Worm (Caenorhabditis elegans) whole organism, L4 larva: ENCODE measurements around the gene Y54G11A.1.

Experiments used
- F26F4.8 ChIP-seq: fragments of 200-800 bp; sonication (Bioruptor generic); conservative IDR thresholded peaks from 2 replicates; pipeline ENCODE4 v1.3.6; 2022; ENCODE audit warnings: missing genetic modification characterization, missing compliant biosample characterization
- F49E8.2 ChIP-seq: sonication (generic microtip); optimal IDR thresholded peaks from 2 replicates; lab custom pipeline; 2016; ENCODE audit warnings: missing compliant biosample characterization, mild to moderate bottlenecking, missing genetic modification characterization, borderline replicate concordance
- R02D3.7 ChIP-seq: fragments of 150-350 bp; sonication (generic microtip); optimal IDR thresholded peaks from 3 replicates; lab custom pipeline; 2014; ENCODE audit warnings: missing biosample characterization, missing genetic modification characterization
- T26A8.4 ChIP-seq: fragments of 200-800 bp; sonication (Bioruptor generic); IDR thresholded peaks from 2 replicates; pipeline ENCODE4 v1.3.6; 2022; ENCODE audit warnings: missing genetic modification characterization, missing compliant biosample characterization
- Y48G9A.11 ChIP-seq: fragments of 200-800 bp; sonication (Bioruptor generic); IDR thresholded peaks from 2 replicates; pipeline ENCODE4 v1.3.6; 2022; ENCODE audit warnings: missing genetic modification reagents, missing genetic modification characterization, missing compliant biosample characterization
- Y5F2A.4 ChIP-seq: fragments of 200-800 bp; sonication (Bioruptor generic); optimal IDR thresholded peaks from 2 replicates; lab custom pipeline; 2018; ENCODE audit warnings: mild to moderate bottlenecking, missing genetic modification characterization, missing compliant biosample characterization
- ZK546.5 ChIP-seq, 2 experiments: sonication (generic microtip); optimal IDR thresholded peaks; 2 replicates each; lab custom pipeline; 2017; ENCODE audit warnings: missing biosample characterization in 2 of 2, missing genetic modification characterization in 2 of 2
- aha-1 ChIP-seq: fragments of 150-350 bp; peaks from one replicate; lab custom pipeline; 2014; ENCODE audit warnings: missing biosample characterization, missing genetic modification characterization
- aly-2 ChIP-seq: sonication (generic microtip); optimal IDR thresholded peaks from 2 replicates; lab custom pipeline; 2018; ENCODE audit warnings: missing biosample characterization, missing genetic modification characterization
- ceh-44 ChIP-seq: fragments of 200-800 bp; sonication (Bioruptor generic); IDR thresholded peaks from 2 replicates; pipeline ENCODE4 v1.3.6; 2022; ENCODE audit warnings: missing genetic modification reagents, missing genetic modification characterization, missing compliant biosample characterization
- daf-16 ChIP-seq, 3 experiments: sonication (generic microtip); optimal IDR thresholded peaks; 2 replicates each; lab custom pipeline; 2016 to 2017; ENCODE audit warnings: missing genetic modification characterization in 3 of 3, missing genetic modification reagents in 3 of 3, mild to moderate bottlenecking in 2 of 3, missing compliant biosample characterization in 2 of 3, missing biosample characterization in 1 of 3, moderate library complexity in 1 of 3
- daf-8 ChIP-seq: fragments of 200-800 bp; sonication (Bioruptor generic); IDR thresholded peaks from 2 replicates; pipeline ENCODE4 v1.3.6; 2022; ENCODE audit warnings: missing genetic modification characterization, missing compliant biosample characterization
- dmd-9 ChIP-seq: fragments of 200-800 bp; sonication (Bioruptor generic); IDR thresholded peaks from 2 replicates; pipeline ENCODE4 v1.3.6; 2022; ENCODE audit warnings: missing genetic modification reagents, missing genetic modification characterization, missing compliant biosample characterization
- duxl-1 ChIP-seq: sonication (generic microtip); optimal IDR thresholded peaks from 2 replicates; lab custom pipeline; 2016; ENCODE audit warnings: mild to moderate bottlenecking, missing genetic modification characterization, moderate library complexity, missing compliant biosample characterization; ENCODE audit not compliant: poor library complexity
- fos-1 ChIP-seq: fragments of 150-350 bp; optimal IDR thresholded peaks from 2 replicates; lab custom pipeline; 2014; ENCODE audit warnings: missing biosample characterization, missing genetic modification characterization
- hlh-30 ChIP-seq: sonication (generic microtip); optimal IDR thresholded peaks from 2 replicates; lab custom pipeline; 2017; ENCODE audit warnings: antibody characterized with exemption, mild to moderate bottlenecking, missing genetic modification characterization, missing compliant biosample characterization; ENCODE audit not compliant: insufficient read depth
- jun-1 ChIP-seq: fragments of 150-350 bp; optimal IDR thresholded peaks from 2 replicates; lab custom pipeline; 2014; ENCODE audit warnings: missing biosample characterization, missing genetic modification reagents, missing genetic modification characterization
- lin-1 ChIP-seq: fragments of 200-800 bp; sonication (Bioruptor generic); IDR thresholded peaks from 2 replicates; pipeline ENCODE4 v1.3.6; 2022; ENCODE audit warnings: missing genetic modification reagents, missing genetic modification characterization, missing compliant biosample characterization
- madf-5 ChIP-seq, 2 experiments: fragments of 200-800 bp; sonication (Bioruptor generic); IDR thresholded peaks; 2 replicates each; pipeline ENCODE4 v1.3.6; 2022; ENCODE audit warnings: missing compliant biosample characterization in 2 of 2, missing genetic modification characterization in 2 of 2
- mep-1 ChIP-seq: fragments of 150-350 bp; sonication (generic microtip); optimal IDR thresholded peaks from 3 replicates; lab custom pipeline; 2014; ENCODE audit warnings: missing biosample characterization, missing genetic modification characterization
- mes-2 ChIP-seq: sonication (generic microtip); optimal IDR thresholded peaks from 2 replicates; lab custom pipeline; 2016; ENCODE audit warnings: missing genotype, mild to moderate bottlenecking, missing genetic modification characterization, missing compliant biosample characterization; ENCODE audit not compliant: poor library complexity, severe bottlenecking
- mxl-3 ChIP-seq: fragments of 200-800 bp; sonication (Bioruptor generic); optimal IDR thresholded peaks from 2 replicates; lab custom pipeline; 2018; ENCODE audit warnings: mild to moderate bottlenecking, missing genetic modification characterization, missing compliant biosample characterization
- nhr-111 ChIP-seq: fragments of 200-800 bp; sonication (Bioruptor generic); optimal IDR thresholded peaks from 2 replicates; lab custom pipeline; 2018; ENCODE audit warnings: mild to moderate bottlenecking, missing genetic modification characterization, missing compliant biosample characterization
- nhr-237 ChIP-seq: sonication (generic microtip); optimal IDR thresholded peaks from 2 replicates; lab custom pipeline; 2017; ENCODE audit warnings: missing biosample characterization, missing genetic modification characterization
- nhr-41 ChIP-seq: fragments of 200-800 bp; sonication (Bioruptor generic); IDR thresholded peaks from 2 replicates; pipeline ENCODE4 v1.3.6; 2022; ENCODE audit warnings: missing genetic modification reagents, missing genetic modification characterization, missing compliant biosample characterization
- nhr-6 ChIP-seq: fragments of 150-350 bp; optimal IDR thresholded peaks from 2 replicates; lab custom pipeline; 2014; ENCODE audit warnings: missing biosample characterization, missing genetic modification characterization
- nhr-76 ChIP-seq: fragments of 150-350 bp; optimal IDR thresholded peaks from 2 replicates; lab custom pipeline; 2014; ENCODE audit warnings: missing biosample characterization, missing genetic modification characterization
- php-3 ChIP-seq: fragments of 200-800 bp; sonication (Bioruptor generic); IDR thresholded peaks from 2 replicates; pipeline ENCODE4 v1.3.6; 2022; ENCODE audit warnings: missing genetic modification reagents, missing genetic modification characterization, missing compliant biosample characterization
- pqm-1 ChIP-seq: sonication (generic microtip); optimal IDR thresholded peaks from 2 replicates; lab custom pipeline; 2017; ENCODE audit warnings: missing biosample characterization, missing genetic modification characterization
- set-16 ChIP-seq: fragments of 200-800 bp; sonication (Bioruptor generic); IDR thresholded peaks from 2 replicates; pipeline ENCODE4 v1.3.6; 2022; ENCODE audit warnings: missing genetic modification reagents, missing genetic modification characterization, missing compliant biosample characterization
- spr-1 ChIP-seq: sonication (generic microtip); optimal IDR thresholded peaks from 2 replicates; lab custom pipeline; 2016; ENCODE audit warnings: mild to moderate bottlenecking, missing genetic modification characterization, missing compliant biosample characterization
- unc-130 ChIP-seq: sonication (generic microtip); optimal IDR thresholded peaks from 2 replicates; lab custom pipeline; 2016; ENCODE audit warnings: missing genetic modification reagents, missing genetic modification characterization, missing compliant biosample characterization
- zag-1 ChIP-seq: fragments of 150-350 bp; optimal IDR thresholded peaks from 2 replicates; lab custom pipeline; 2014; ENCODE audit warnings: missing biosample characterization, missing genetic modification characterization
- zip-11 ChIP-seq: fragments of 200-800 bp; sonication (Bioruptor generic); IDR thresholded peaks from 2 replicates; pipeline ENCODE4 v1.3.6; 2022; ENCODE audit warnings: missing genetic modification characterization, missing compliant biosample characterization
- ztf-11 ChIP-seq: fragments of 150-350 bp; optimal IDR thresholded peaks from 2 replicates; lab custom pipeline; 2014; ENCODE audit warnings: missing biosample characterization, missing genetic modification characterization

The Y54G11A.1 gene

DNA sequence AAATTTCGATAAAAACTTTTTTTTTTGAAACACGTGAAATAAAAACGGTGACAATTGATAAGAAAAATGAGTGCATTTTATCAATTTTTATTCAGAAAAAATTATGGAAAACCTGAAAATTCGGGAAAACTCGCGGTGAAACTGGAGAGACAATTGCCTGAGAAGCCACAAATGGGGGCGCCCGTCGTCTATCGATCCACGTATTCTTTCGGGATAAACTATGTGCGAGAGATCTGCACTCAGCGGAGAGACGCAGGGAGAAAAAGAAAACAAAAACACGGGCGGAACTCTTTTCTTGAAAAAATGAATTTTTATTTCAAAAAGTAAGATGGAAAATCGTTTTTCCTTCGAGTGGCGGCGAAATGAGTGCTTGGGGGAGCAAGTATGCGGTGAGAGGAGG, 35.1 kb downstream of the Y54G11A.1 start, which contains the start of gene men-1:
Gene men-1 (minus strand): TSS at position 242 of the 400 bp plus-strand sequence.
- no peak for TF ChIP-seq nhr-6 (tag; lab: Kevin White, UChicago)
- no peak for TF ChIP-seq daf-16 (GFP tag; optimal IDR thresholded peaks at IDR 0.05; lab: Kevin White, UChicago)
- TF ChIP-seq daf-16 (tag; optimal IDR thresholded peaks at IDR 0.05; lab: Kevin White, UChicago) = peak; percentile 20
- TF ChIP-seq ZK546.5 (tag; optimal IDR thresholded peaks at IDR 0.05; lab: Kevin White, UChicago) = no peak
- TF ChIP-seq php-3 (GFP tag; lab: Robert Waterston, UW) = no peak
- TF ChIP-seq hlh-30 (tag; lab: Kevin White, UChicago) = peak; percentile 22
- peak; percentile 86 for TF ChIP-seq aha-1 (tag; lab: Kevin White, UChicago)
- no peak for TF ChIP-seq madf-5 (GFP tag; IDR thresholded peaks at IDR 0.05; lab: Robert Waterston, UW)
- TF ChIP-seq jun-1 = no peak
- TF ChIP-seq, all 104 proteins: peak for 3

DNA sequence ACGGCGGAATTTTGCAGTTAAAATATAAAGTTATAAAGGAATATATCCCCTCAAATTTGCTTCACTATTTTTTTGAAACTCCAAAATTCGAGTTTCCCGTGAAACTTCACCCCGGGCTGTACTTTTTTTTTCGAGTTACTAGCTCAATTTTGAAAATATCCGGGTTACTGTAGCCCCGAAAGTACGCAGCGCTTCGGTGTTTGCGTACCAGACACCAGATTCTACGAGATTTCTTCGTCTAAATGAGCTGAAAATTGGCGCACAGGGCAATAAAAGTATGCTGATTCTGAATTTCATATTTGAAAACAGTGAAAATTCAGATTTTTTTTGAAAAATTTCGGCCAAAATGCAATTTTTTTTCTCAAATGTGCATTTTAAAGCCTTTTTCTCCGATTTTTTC, 38.1 kb downstream of the Y54G11A.1 start:
- TF ChIP-seq ZK546.5 (tag; optimal IDR thresholded peaks at IDR 0.05; lab: Kevin White, UChicago) (no peak), R02D3.7 (tag; lab: Kevin White, UChicago) (no peak), aha-1 (tag; lab: Kevin White, UChicago) (peak; percentile 92), ztf-11 (tag; lab: Kevin White, UChicago) (no peak), fos-1 (tag; lab: Kevin White, UChicago) (no peak), nhr-237 (tag; lab: Kevin White, UChicago) (no peak)
- TF ChIP-seq, all 104 proteins: peak for 1

DNA sequence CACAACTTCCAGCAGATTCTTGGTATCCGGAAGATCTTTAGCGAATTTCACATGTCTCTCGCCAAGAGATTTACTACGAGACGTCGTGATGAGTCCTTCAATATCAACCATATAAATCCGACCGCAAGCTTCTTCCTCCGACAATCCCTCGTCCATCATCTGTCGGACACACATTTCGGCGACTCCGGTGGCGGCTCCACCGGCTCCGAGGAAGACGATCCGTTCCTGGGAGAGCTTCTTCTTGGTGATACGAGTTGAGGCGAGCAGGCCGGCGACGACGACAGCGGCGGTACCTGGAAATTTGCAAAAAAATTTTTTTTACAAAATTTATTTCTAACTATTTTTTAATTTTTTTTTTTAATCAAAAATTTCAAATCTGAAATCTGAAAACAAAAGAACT, 38.9 kb downstream of the Y54G11A.1 start:
- TF ChIP-seq madf-5 (GFP tag; IDR thresholded peaks at IDR 0.05; lab: Robert Waterston, UW) = no peak
- TF ChIP-seq set-16 = peak; percentile 80
- no peak for TF ChIP-seq lin-1 (GFP tag; lab: Robert Waterston, UW)

DNA sequence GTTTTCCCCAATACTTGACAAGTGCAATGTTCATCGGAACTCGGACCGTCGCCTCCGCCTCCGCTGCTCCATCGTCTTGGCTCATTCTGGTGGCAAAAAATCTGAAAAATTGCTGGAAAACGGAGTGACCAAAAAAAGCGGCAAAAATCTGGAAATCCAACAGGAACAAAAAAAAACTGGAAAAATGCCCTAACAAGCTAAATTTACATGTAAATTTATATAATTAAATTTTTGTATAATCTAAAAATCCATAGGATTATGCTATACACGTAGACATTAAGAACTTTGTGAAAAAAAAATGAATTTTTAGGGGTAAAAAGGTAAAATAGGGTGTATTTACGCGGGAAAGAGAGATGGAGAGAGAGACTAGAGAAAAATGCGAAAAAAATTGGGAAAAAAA, 42.8 kb downstream of the Y54G11A.1 start, which contains the start of gene Y48B6A.13:
Gene Y48B6A.13 (minus strand): TSS at position 101 of the 400 bp plus-strand sequence.
- TF ChIP-seq lin-1 (GFP tag; lab: Robert Waterston, UW) (no peak), set-16 (0 out of 2 replicates have a peak, but pooled peaks have one; percentile 10)

DNA sequence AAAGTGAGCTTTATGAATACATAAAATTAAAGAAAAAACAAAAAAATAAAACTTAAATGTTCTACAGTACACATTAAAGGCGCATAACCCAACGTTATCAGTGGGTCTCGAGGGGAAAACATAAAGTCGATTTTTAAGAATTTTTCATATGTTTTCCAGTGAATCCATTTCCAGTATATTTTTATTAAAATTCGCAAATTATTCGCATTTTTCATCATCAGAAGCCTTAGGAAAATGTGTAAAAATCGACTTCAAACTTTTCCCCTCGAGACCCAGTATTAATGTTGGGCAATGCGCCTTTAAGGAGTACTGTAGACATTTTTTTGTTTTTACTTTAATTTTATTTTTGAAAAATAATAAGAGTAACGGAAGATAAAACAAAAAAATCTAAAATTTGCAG, 50.9 kb downstream of the Y54G11A.1 start:
- TF ChIP-seq aly-2 (tag; lab: Kevin White, UChicago) (no peak), F49E8.2 (tag; lab: Kevin White, UChicago) (peak; percentile 77), unc-130 (GFP tag; lab: Kevin White, UChicago) (peak; percentile 31), pqm-1 (tag; lab: Kevin White, UChicago) (no peak)
- TF ChIP-seq, all 104 proteins: peak for 2

DNA sequence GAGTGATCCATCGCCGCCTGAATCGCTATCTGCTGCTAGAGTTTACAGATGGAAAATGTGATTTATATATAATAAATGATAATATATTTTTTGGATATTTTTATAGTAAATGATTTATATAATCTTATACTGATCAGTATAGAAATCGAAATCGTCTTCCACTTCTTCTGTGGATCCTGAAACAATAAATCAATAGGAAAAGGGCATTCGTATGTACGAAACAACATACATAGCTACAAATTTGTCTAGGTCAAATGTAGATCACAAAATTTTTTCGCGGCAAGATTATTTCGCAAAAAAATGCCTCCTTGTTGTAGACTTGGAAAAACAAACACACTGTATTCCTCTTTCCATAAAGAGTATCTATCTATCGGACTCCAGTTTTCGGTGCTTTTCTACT, 54.9 kb downstream of the Y54G11A.1 start, which contains the start of gene Y48B6A.10:
Gene Y48B6A.10 (plus strand): TSS at position 301 of the 400 bp plus-strand sequence.
- TF ChIP-seq ceh-44 (no peak), mep-1 (tag; lab: Kevin White, UChicago) (no peak), duxl-1 (tag; lab: Kevin White, UChicago) (no peak), dmd-9 (GFP tag; lab: Robert Waterston, UW) (no peak), set-16 (no peak), mxl-3 (GFP tag; lab: Kevin White, UChicago) (no peak), spr-1 (tag; lab: Kevin White, UChicago) (no peak), nhr-76 (tag; lab: Kevin White, UChicago) (no peak), nhr-111 (GFP tag; lab: Kevin White, UChicago) (no peak), hlh-30 (tag; lab: Kevin White, UChicago) (no peak), Y5F2A.4 (no peak), lin-1 (GFP tag; lab: Robert Waterston, UW) (no peak), daf-8 (GFP tag; lab: Robert Waterston, UW) (no peak), Y48G9A.11 (GFP tag; lab: Robert Waterston, UW) (no peak), zip-11 (GFP tag; lab: Robert Waterston, UW) (no peak), nhr-41 (GFP tag; lab: Robert Waterston, UW) (no peak), T26A8.4 (GFP tag; lab: Robert Waterston, UW) (no peak), F26F4.8 (no peak), zag-1 (tag; lab: Kevin White, UChicago) (no peak), mes-2 (tag; lab: Kevin White, UChicago) (no peak)
- TF ChIP-seq, all 104 proteins: peak for 0
